Worm (Caenorhabditis elegans) whole organism, L1 larva: ENCODE measurements around the gene cox-16.

Source experiments
- C16A3.4 ChIP-seq: fragments of 150-350 bp; optimal IDR thresholded peaks from 2 replicates; lab custom pipeline; 2014; ENCODE audit warnings: missing biosample characterization, missing genetic modification characterization
- C34B4.2 ChIP-seq: sonication (generic microtip); optimal IDR thresholded peaks from 2 replicates; lab custom pipeline; 2017; ENCODE audit warnings: mild to moderate bottlenecking, missing genetic modification characterization, missing compliant biosample characterization
- F16B12.6 ChIP-seq: fragments of 150-350 bp; optimal IDR thresholded peaks from 2 replicates; lab custom pipeline; 2014; ENCODE audit warnings: missing biosample characterization, missing genetic modification characterization
- aha-1 ChIP-seq: fragments of 150-350 bp; optimal IDR thresholded peaks from 2 replicates; lab custom pipeline; 2014; ENCODE audit warnings: missing biosample characterization, missing genetic modification characterization
- blmp-1 ChIP-seq: fragments of 150-350 bp; optimal IDR thresholded peaks from 2 replicates; lab custom pipeline; 2014; ENCODE audit warnings: missing biosample characterization, missing genetic modification characterization
- ceh-63 ChIP-seq: fragments of 200-800 bp; sonication (Bioruptor generic); optimal IDR thresholded peaks from 2 replicates; lab custom pipeline; 2018; ENCODE audit warnings: mild to moderate bottlenecking, missing genetic modification characterization, missing compliant biosample characterization
- ceh-82 ChIP-seq, 3 experiments: fragments of 150-350 bp in 1 of 3; sonication (generic microtip) in 2 of 3; optimal IDR thresholded peaks; 2 replicates each; lab custom pipeline; 2014 to 2017; ENCODE audit warnings: missing biosample characterization in 3 of 3, missing genetic modification characterization in 3 of 3
- ceh-90 ChIP-seq: sonication (generic microtip); optimal IDR thresholded peaks from 2 replicates; lab custom pipeline; 2016; ENCODE audit warnings: missing genetic modification characterization, missing compliant biosample characterization
- dpl-1 ChIP-seq, 3 experiments: fragments of 150-350 bp in 2 of 3; sonication (generic microtip) in 1 of 3; optimal IDR thresholded peaks; 2 replicates each; lab custom pipeline; 2014 to 2017; ENCODE audit warnings: missing biosample characterization in 3 of 3, missing genetic modification characterization in 3 of 3, missing genetic modification reagents in 3 of 3
- efl-1 ChIP-seq, 4 experiments: fragments of 150-350 bp; optimal IDR thresholded peaks in 3 of 4; peaks in 1 of 4; 1 replicate in 1 of 4; 2 replicates in 3 of 4; lab custom pipeline; 2014; ENCODE audit warnings: missing biosample characterization in 2 of 4, missing genetic modification characterization in 2 of 4, missing genetic modification reagents in 2 of 4
- elt-3 ChIP-seq, 6 experiments: fragments of 150-350 bp in 1 of 6; sonication (generic microtip); optimal IDR thresholded peaks; 2 replicates each; lab custom pipeline; 2017 to 2018; ENCODE audit warnings: missing biosample characterization in 6 of 6, missing genetic modification characterization in 6 of 6, inconsistent platforms in 1 of 6
- ets-5 ChIP-seq: fragments of 200-800 bp; sonication (Bioruptor generic); IDR thresholded peaks from 2 replicates; pipeline ENCODE4 v1.3.6; 2022; ENCODE audit warnings: missing genetic modification characterization, missing compliant biosample characterization
- fos-1 ChIP-seq: fragments of 150-350 bp; optimal IDR thresholded peaks from 2 replicates; lab custom pipeline; 2014; ENCODE audit warnings: missing biosample characterization, missing genetic modification characterization
- grh-1 ChIP-seq: fragments of 200-800 bp; sonication (Bioruptor generic); IDR thresholded peaks from 2 replicates; pipeline ENCODE4 v1.3.6; 2022; ENCODE audit warnings: missing genetic modification reagents, missing genetic modification characterization, missing compliant biosample characterization
- hlh-4 ChIP-seq: sonication (generic microtip); optimal IDR thresholded peaks from 2 replicates; lab custom pipeline; 2016; ENCODE audit warnings: mild to moderate bottlenecking, missing genetic modification characterization, missing compliant biosample characterization
- hpl-2 ChIP-seq: fragments of 150-350 bp; optimal IDR thresholded peaks from 2 replicates; lab custom pipeline; 2014; ENCODE audit warnings: missing biosample characterization, missing genetic modification reagents, missing genetic modification characterization
- jun-1 ChIP-seq: fragments of 150-350 bp; optimal IDR thresholded peaks from 2 replicates; lab custom pipeline; 2014; ENCODE audit warnings: missing biosample characterization, missing genetic modification reagents, missing genetic modification characterization
- lin-35 ChIP-seq, 2 experiments: fragments of 150-350 bp; optimal IDR thresholded peaks; 2 replicates each; lab custom pipeline; 2014; ENCODE audit warnings: missing biosample characterization in 2 of 2, missing genetic modification characterization in 2 of 2, missing genetic modification reagents in 2 of 2
- lin-39 ChIP-seq: fragments of 150-350 bp; optimal IDR thresholded peaks from 2 replicates; lab custom pipeline; 2014; ENCODE audit warnings: missing biosample characterization, missing genetic modification reagents, missing genetic modification characterization
- lir-3 ChIP-seq: sonication (generic microtip); optimal IDR thresholded peaks from 2 replicates; lab custom pipeline; 2016; ENCODE audit warnings: mild to moderate bottlenecking, missing genetic modification characterization, moderate library complexity, missing compliant biosample characterization; ENCODE audit not compliant: poor library complexity
- lsy-2 ChIP-seq, 2 experiments: fragments of 150-350 bp; optimal IDR thresholded peaks; 2 replicates each; lab custom pipeline; 2014; ENCODE audit warnings: missing biosample characterization in 2 of 2, missing genetic modification characterization in 2 of 2
- mab-9 ChIP-seq: fragments of 200-800 bp; sonication (Bioruptor generic); IDR thresholded peaks from 2 replicates; pipeline ENCODE4 v1.3.6; 2022; ENCODE audit warnings: missing genetic modification reagents, missing genetic modification characterization, missing compliant biosample characterization
- mdl-1 ChIP-seq, 2 experiments: fragments of 150-350 bp; optimal IDR thresholded peaks; 2 replicates each; lab custom pipeline; 2014 to 2017; ENCODE audit warnings: missing biosample characterization in 2 of 2, missing genetic modification characterization in 2 of 2, inconsistent platforms in 1 of 2
- mep-1 ChIP-seq: fragments of 150-350 bp; optimal IDR thresholded peaks from 2 replicates; lab custom pipeline; 2014; ENCODE audit warnings: missing biosample characterization, missing genetic modification characterization
- nhr-11 ChIP-seq: fragments of 150-350 bp; optimal IDR thresholded peaks from 2 replicates; lab custom pipeline; 2014; ENCODE audit warnings: missing biosample characterization, missing genetic modification characterization
- nhr-12 ChIP-seq: sonication (generic microtip); optimal IDR thresholded peaks from 2 replicates; lab custom pipeline; 2017; ENCODE audit warnings: missing biosample characterization, missing genetic modification characterization
- nhr-19 ChIP-seq: fragments of 200-800 bp; sonication (Bioruptor generic); conservative IDR thresholded peaks from 2 replicates; pipeline ENCODE4 v1.3.6; 2022; ENCODE audit warnings: missing genetic modification characterization, missing compliant biosample characterization
- nhr-71 ChIP-seq: sonication (generic microtip); optimal IDR thresholded peaks from 2 replicates; lab custom pipeline; 2016; ENCODE audit warnings: mild to moderate bottlenecking, missing genetic modification characterization, moderate library complexity, missing compliant biosample characterization
- nhr-77 ChIP-seq: fragments of 150-350 bp; optimal IDR thresholded peaks from 2 replicates; lab custom pipeline; 2014; ENCODE audit warnings: missing biosample characterization, missing genetic modification characterization
- nhr-85 ChIP-seq: sonication (generic microtip); peaks from one replicate; lab custom pipeline; 2016; ENCODE audit warnings: missing genetic modification characterization, inconsistent platforms, missing compliant biosample characterization
- rnt-1 ChIP-seq: sonication (generic microtip); optimal IDR thresholded peaks from 2 replicates; lab custom pipeline; 2016; ENCODE audit warnings: mild to moderate bottlenecking, missing genetic modification characterization, moderate library complexity, missing compliant biosample characterization
- skn-1 ChIP-seq: fragments of 150-350 bp; optimal IDR thresholded peaks from 2 replicates; lab custom pipeline; 2014; ENCODE audit warnings: missing biosample characterization, missing genetic modification characterization
- snpc-4 ChIP-seq: fragments of 150-350 bp; optimal IDR thresholded peaks from 2 replicates; lab custom pipeline; 2014; ENCODE audit warnings: missing biosample characterization, missing genetic modification characterization
- snu-23 ChIP-seq: sonication (generic microtip); optimal IDR thresholded peaks from 2 replicates; lab custom pipeline; 2016; ENCODE audit warnings: missing genetic modification characterization, missing compliant biosample characterization
- tlp-1 ChIP-seq: fragments of 150-350 bp; optimal IDR thresholded peaks from 2 replicates; lab custom pipeline; 2014; ENCODE audit warnings: missing biosample characterization, missing genetic modification characterization
- unc-130 ChIP-seq: fragments of 150-350 bp; optimal IDR thresholded peaks from 2 replicates; lab custom pipeline; 2017; ENCODE audit warnings: missing biosample characterization, missing genetic modification characterization, inconsistent platforms
- zip-4 ChIP-seq: fragments of 200-800 bp; sonication (Bioruptor generic); optimal IDR thresholded peaks from 2 replicates; lab custom pipeline; 2018; ENCODE audit warnings: mild to moderate bottlenecking, missing genetic modification characterization, moderate library complexity, missing compliant biosample characterization

The cox-16 gene

DNA sequence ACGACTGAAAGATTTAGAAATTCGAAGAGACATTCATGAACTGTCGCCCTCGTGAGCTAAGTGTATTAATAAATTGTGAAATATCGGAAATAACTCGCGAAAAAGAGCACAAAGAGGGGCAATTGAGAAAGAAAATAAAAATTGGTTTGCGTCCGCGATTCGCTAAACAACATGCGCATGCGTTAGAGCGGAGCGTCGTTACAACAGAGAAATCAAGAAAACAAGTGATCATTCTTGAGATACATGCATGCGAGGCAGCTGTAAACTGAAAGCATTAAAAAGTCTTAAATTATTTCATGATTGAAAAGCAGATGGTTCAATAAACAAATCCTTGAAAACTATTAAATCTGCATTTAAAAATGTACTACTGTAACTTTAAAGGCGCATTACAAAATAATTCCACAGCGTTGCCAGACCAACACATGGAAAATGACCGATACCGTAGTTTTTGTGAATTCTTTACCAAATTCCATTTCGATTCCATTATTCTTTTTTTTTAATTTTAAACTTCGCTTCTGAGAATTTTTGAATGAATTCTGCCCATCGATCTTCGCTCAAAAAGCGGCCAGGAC lies at the start of gene cox-16, which contains the start of gene syp-2:
Gene cox-16, minus strand, starts transcription at position 4 of the 572 bp plus-strand sequence.
Gene syp-2, plus strand, starts transcription at position 248 of the 572 bp plus-strand sequence.
- TF ChIP-seq efl-1 (optimal IDR thresholded peaks at IDR 0.05; lab: Kevin White, UChicago) (peak; percentile 33 to 45), efl-1 (GFP tag; optimal IDR thresholded peaks at IDR 0.05 in 1 of 2; lab: Kevin White, UChicago) (peak; percentile 35 to 86), C34B4.2 (tag; lab: Kevin White, UChicago) (no peak), zip-4 (GFP tag; lab: Kevin White, UChicago) (no peak), blmp-1 (tag; lab: Kevin White, UChicago) (peak; percentile 12), C16A3.4 (tag; lab: Kevin White, UChicago) (peak; percentile 8), hpl-2 (GFP tag; lab: Kevin White, UChicago) (no peak), lsy-2 (tag; optimal IDR thresholded peaks at IDR 0.05; lab: Kevin White, UChicago) (peak in 1 of 2 experiments; percentile 61), mab-9 (GFP tag; lab: Robert Waterston, UW) (no peak), rnt-1 (tag; lab: Kevin White, UChicago) (peak; percentile 5), mdl-1 (tag; optimal IDR thresholded peaks at IDR 0.05; lab: Kevin White, UChicago) (no peak), tlp-1 (tag; lab: Kevin White, UChicago) (no peak), ceh-82 (tag; optimal IDR thresholded peaks at IDR 0.05; lab: Kevin White, UChicago) (peak in 2 of 3 experiments; percentile 3 to 11), dpl-1 (GFP tag; optimal IDR thresholded peaks at IDR 0.05; lab: Kevin White, UChicago) (peak in 2 of 3 experiments; percentile 20 to 54), ceh-63 (GFP tag; lab: Kevin White, UChicago) (no peak), hlh-4 (tag; lab: Kevin White, UChicago) (no peak), elt-3 (tag; optimal IDR thresholded peaks at IDR 0.05; lab: Kevin White, UChicago) (no peak), ceh-90 (tag; lab: Kevin White, UChicago) (no peak), ets-5 (GFP tag; lab: Robert Waterston, UW) (no peak), nhr-11 (tag; lab: Kevin White, UChicago) (no peak), snu-23 (GFP tag; lab: Kevin White, UChicago) (peak; percentile 35), unc-130 (peak; percentile 21), lin-35 (GFP tag; optimal IDR thresholded peaks at IDR 0.05; lab: Kevin White, UChicago) (peak; percentile 33 to 52)

DNA sequence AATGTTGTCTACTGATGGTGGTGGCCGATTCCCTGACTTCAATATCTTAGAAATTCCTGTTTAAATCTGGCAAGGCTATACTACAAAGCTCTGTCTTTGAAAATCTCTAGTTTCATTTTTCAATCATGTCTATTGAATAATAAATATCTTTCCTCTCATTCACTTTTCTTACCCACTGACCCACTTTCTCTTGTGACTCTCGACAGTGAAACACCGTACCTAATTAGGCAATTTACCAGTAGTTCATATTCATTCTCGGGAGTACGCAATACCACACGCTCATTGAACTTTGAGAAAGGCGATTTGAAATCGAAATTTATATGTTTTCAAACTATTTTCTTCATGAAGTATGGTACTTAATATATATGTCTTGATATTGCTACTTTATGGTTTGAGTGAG lies 48.8 kb upstream of the cox-16 start, which contains the start of gene CD4.11:
Gene CD4.11, plus strand, starts transcription at position 301 of the 400 bp plus-strand sequence.
- no peak for TF ChIP-seq nhr-85
- peak; percentile 39 for TF ChIP-seq blmp-1 (tag; lab: Kevin White, UChicago)

DNA sequence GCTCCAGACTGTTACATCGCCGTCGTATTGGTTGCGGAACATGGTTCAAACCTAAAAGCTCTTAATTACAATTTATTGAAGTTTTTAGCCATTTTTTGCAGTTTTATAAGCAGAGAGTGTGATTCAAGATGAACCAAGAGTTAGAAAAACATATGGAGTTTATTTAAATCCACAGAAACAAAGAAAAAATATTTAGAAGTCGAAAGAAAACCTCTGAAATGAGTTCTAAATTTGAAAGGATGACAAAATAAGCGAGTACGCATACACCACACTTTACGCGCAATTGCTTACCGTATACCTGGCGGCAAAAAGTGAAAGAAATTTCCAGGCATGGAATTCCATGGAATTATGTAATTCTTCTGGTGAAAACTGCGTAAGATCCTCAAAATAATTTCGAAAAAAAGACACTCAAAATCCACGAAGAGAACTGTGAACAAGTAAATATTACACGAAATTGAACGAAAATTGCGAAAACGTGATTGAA lies 48.3 kb upstream of the cox-16 start, which contains the start of gene pas-6:
Gene pas-6, minus strand, starts transcription at position 51 of the 484 bp plus-strand sequence.
- TF ChIP-seq unc-130: no peak
- peak; percentile 18 for TF ChIP-seq nhr-71
- TF ChIP-seq dpl-1 (GFP tag; optimal IDR thresholded peaks at IDR 0.05; lab: Kevin White, UChicago): peak; percentile 28 to 76 (median 52)
- TF ChIP-seq snu-23 (GFP tag; lab: Kevin White, UChicago): peak; percentile 48
- TF ChIP-seq C16A3.4 (tag; lab: Kevin White, UChicago): peak; percentile 48
- peak; percentile 85 for TF ChIP-seq F16B12.6 (tag; lab: Kevin White, UChicago)
- TF ChIP-seq skn-1: peak; percentile 90
- peak; percentile 56 to 76 for TF ChIP-seq lin-35 (GFP tag; optimal IDR thresholded peaks at IDR 0.05; lab: Kevin White, UChicago)
- TF ChIP-seq ceh-82 (tag; optimal IDR thresholded peaks at IDR 0.05; lab: Kevin White, UChicago): peak in 1 of 3 experiments; percentile 27
- TF ChIP-seq blmp-1 (tag; lab: Kevin White, UChicago): peak; percentile 66
- TF ChIP-seq lsy-2 (tag; optimal IDR thresholded peaks at IDR 0.05; lab: Kevin White, UChicago): peak; percentile 93 to 98
- no peak for TF ChIP-seq nhr-85
- TF ChIP-seq nhr-77 (tag; lab: Kevin White, UChicago): no peak
- TF ChIP-seq mep-1 (tag; lab: Kevin White, UChicago): peak; percentile 55
- TF ChIP-seq fos-1 (tag; lab: Kevin White, UChicago): no peak
- peak; percentile 52 to 63 for TF ChIP-seq efl-1 (optimal IDR thresholded peaks at IDR 0.05; lab: Kevin White, UChicago)
- TF ChIP-seq efl-1 (GFP tag; optimal IDR thresholded peaks at IDR 0.05 in 1 of 2; lab: Kevin White, UChicago): peak; percentile 67 to 93
- TF ChIP-seq, all 84 proteins: peak for 12

DNA sequence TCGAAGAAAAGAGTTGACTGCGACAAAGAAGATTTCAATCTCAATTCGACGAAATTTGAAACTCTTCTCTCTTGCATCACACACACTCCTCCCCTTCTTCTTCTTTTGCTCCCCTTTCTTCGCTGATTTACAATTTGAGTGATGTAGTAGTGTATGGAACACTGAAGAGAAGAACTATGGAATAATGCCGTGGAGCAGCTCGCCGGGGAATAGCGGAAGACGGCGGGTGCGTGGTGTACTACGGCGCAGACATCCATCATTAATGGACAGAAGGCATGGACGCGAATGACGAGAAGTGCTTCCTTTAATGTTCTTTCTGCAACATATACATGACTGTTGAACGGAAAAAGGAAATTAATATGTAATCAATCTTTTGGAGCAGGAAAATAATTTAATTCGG lies 46.8 kb upstream of the cox-16 start:
- TF ChIP-seq aha-1 (no peak), snpc-4 (tag; lab: Kevin White, UChicago) (no peak), lir-3 (tag; lab: Kevin White, UChicago) (no peak), grh-1 (GFP tag; lab: Robert Waterston, UW) (no peak), rnt-1 (tag; lab: Kevin White, UChicago) (no peak), nhr-12 (tag; lab: Kevin White, UChicago) (no peak), nhr-19 (GFP tag; lab: Robert Waterston, UW) (no peak), jun-1 (no peak), lin-39 (tag; lab: Kevin White, UChicago) (no peak)
- TF ChIP-seq, all 84 proteins: peak for 0
